Worm (Caenorhabditis elegans) whole organism, late embryonic: ENCODE data around the gene D1086.1.

Experiments
- K02D7.2 ChIP-seq: sonication (generic microtip); optimal IDR thresholded peaks from 2 replicates; lab custom pipeline; 2017; ENCODE audit warnings: mild to moderate bottlenecking, missing genetic modification characterization, missing compliant biosample characterization
- ama-1 ChIP-seq: fragments of 150-350 bp; optimal IDR thresholded peaks from 2 replicates; lab custom pipeline; 2014
- ceh-22 ChIP-seq: sonication (generic microtip); optimal IDR thresholded peaks from 2 replicates; lab custom pipeline; 2017; ENCODE audit warnings: missing biosample characterization, missing genetic modification characterization
- ceh-9 ChIP-seq: sonication (generic microtip); optimal IDR thresholded peaks from 2 replicates; lab custom pipeline; 2016; ENCODE audit warnings: mild to moderate bottlenecking, missing genetic modification characterization, inconsistent platforms, missing compliant biosample characterization
- dve-1 ChIP-seq: sonication (generic microtip); optimal IDR thresholded peaks from 2 replicates; lab custom pipeline; 2017; ENCODE audit warnings: antibody characterized with exemption, mild to moderate bottlenecking, missing genetic modification characterization, missing compliant biosample characterization
- ets-4 ChIP-seq: sonication (generic microtip); optimal IDR thresholded peaks from 2 replicates; lab custom pipeline; 2016; ENCODE audit warnings: missing genetic modification characterization, missing compliant biosample characterization
- eyg-1 ChIP-seq: sonication (generic microtip); optimal IDR thresholded peaks from 2 replicates; lab custom pipeline; 2016; ENCODE audit warnings: missing genotype, missing genetic modification characterization, missing compliant biosample characterization
- lin-11 ChIP-seq: fragments of 200-800 bp; sonication (Bioruptor generic); optimal IDR thresholded peaks from 2 replicates; lab custom pipeline; 2018; ENCODE audit warnings: mild to moderate bottlenecking, missing genetic modification characterization, missing compliant biosample characterization
- nfya-1 ChIP-seq: sonication (generic microtip); optimal IDR thresholded peaks from 2 replicates; lab custom pipeline; 2017; ENCODE audit warnings: missing genetic modification characterization, mild to moderate bottlenecking, missing compliant biosample characterization, antibody characterized with exemption, moderate library complexity
- pqm-1 ChIP-seq: sonication (generic microtip); optimal IDR thresholded peaks from 2 replicates; lab custom pipeline; 2016; ENCODE audit warnings: missing genetic modification characterization, missing compliant biosample characterization
- pros-1 ChIP-seq: fragments of 150-350 bp; optimal IDR thresholded peaks from 2 replicates; lab custom pipeline; 2014; ENCODE audit warnings: missing biosample characterization, missing genetic modification reagents, missing genetic modification characterization
- ttx-3 ChIP-seq: sonication (generic microtip); optimal IDR thresholded peaks from 2 replicates; lab custom pipeline; 2016; ENCODE audit warnings: missing genetic modification reagents, missing genetic modification characterization, missing compliant biosample characterization

DNA sequence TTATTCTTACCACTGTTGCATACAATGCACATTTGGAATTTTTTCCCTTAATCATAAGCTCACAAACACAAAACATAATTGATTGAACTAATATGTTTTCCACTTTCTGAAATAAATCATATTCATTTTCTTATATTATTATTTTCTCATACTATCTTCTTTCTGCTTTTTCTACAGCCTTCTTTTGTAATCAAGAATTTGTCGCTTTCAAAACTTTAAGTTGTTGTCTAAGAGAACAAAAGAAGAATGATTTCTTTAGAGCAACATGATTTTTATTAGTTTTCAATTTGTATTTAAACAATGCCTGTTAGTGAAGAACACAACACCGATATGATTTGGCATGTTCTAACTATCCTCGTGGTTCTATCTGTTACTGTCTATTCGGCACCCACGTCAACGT lies 14.7 kb upstream of the D1086.1 start, which contains the start of gene D1086.7:
- TF ChIP-seq nfya-1 (tag; lab: Kevin White, UChicago) (no peak), K02D7.2 (tag; lab: Kevin White, UChicago) (no peak), lin-11 (tag; lab: Kevin White, UChicago) (no peak), ttx-3 (no peak), ets-4 (tag; lab: Kevin White, UChicago) (no peak), ama-1 (no peak), ceh-22 (no peak), eyg-1 (tag; lab: Kevin White, UChicago) (no peak), pqm-1 (no peak), ceh-9 (tag; lab: Kevin White, UChicago) (no peak), dve-1 (tag; lab: Kevin White, UChicago) (no peak), pros-1 (tag; lab: Kevin White, UChicago) (no peak)
